Fruit fly (Drosophila melanogaster): Measurements from ENCODE around the gene CG17292.

CG17292 gene

DNA sequence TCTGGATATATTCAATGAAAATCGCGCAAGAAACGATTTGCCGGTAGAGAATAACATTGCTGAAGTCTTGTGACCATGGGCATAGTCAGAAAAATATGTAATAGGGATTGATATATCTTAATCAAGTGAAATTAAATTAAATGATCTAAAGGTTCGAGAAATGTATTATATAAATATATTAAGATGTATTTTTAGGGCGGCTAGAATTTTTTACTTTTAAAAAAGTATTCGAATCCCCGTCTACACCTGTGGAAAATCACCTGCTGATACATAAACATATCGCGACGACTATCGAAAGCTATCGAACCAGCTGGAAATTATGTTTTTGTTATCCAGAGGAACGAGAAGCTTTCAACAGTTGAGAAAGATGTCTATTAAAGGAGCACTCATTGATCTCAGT lies 6.5 kb downstream of the CG17292 start, which contains the start of the genes CG13390 and CG17294 (continued):
- peak; percentile 99 for TF ChIP-seq dimm (GFP tag; IDR thresholded peaks at IDR 0.05)
- peak; percentile 97 for TF ChIP-seq gro (GFP tag; optimal IDR thresholded peaks at IDR 0.05)
- peak; percentile 99 for TF ChIP-seq bowl (GFP tag; IDR thresholded peaks at IDR 0.05)
- peak; percentile 99 for TF ChIP-seq kah (GFP tag; optimal IDR thresholded peaks at IDR 0.05)
- peak; percentile 99 for TF ChIP-seq Chrac-16 (GFP tag; optimal IDR thresholded peaks at IDR 0.05)
- TF ChIP-seq Vsx1 (GFP tag; optimal IDR thresholded peaks at IDR 0.05), result peak; percentile 98
- peak; percentile 92 for TF ChIP-seq Atf3 (GFP tag; optimal IDR thresholded peaks at IDR 0.05)
- peak; percentile 100 for TF ChIP-seq CG3281 (GFP tag; optimal IDR thresholded peaks at IDR 0.05)
- peak; percentile 100 for TF ChIP-seq dmrt99B (tag; optimal IDR thresholded peaks at IDR 0.05)
- peak; percentile 99 for TF ChIP-seq CG15601 (tag; optimal IDR thresholded peaks at IDR 0.05)
- TF ChIP-seq ken (GFP tag; IDR thresholded peaks at IDR 0.05), result peak; percentile 99
- TF ChIP-seq Deaf1 (tag; optimal IDR thresholded peaks at IDR 0.05), result peak; percentile 92
- TF ChIP-seq CTCF (GFP tag; optimal IDR thresholded peaks at IDR 0.05), result peak; percentile 79
- peak; percentile 100 for TF ChIP-seq H15 (GFP tag; IDR thresholded peaks at IDR 0.05)
- TF ChIP-seq CG31441 (GFP tag; IDR thresholded peaks at IDR 0.05), result peak; percentile 100
- TF ChIP-seq disco-r (GFP tag; optimal IDR thresholded peaks at IDR 0.05), result peak; percentile 87
- TF ChIP-seq luna (GFP tag; optimal IDR thresholded peaks at IDR 0.05), result peak; percentile 86
- peak; percentile 99 for TF ChIP-seq corto (GFP tag; optimal IDR thresholded peaks at IDR 0.05)
- TF ChIP-seq CG9727 (GFP tag; optimal IDR thresholded peaks at IDR 0.05), result peak; percentile 99
- TF ChIP-seq Hr3 (GFP tag; optimal IDR thresholded peaks at IDR 0.05), result peak; percentile 99
- TF ChIP-seq yki (optimal IDR thresholded peaks at IDR 0.05), result no peak
- peak; percentile 99 for TF ChIP-seq tin (GFP tag; optimal IDR thresholded peaks at IDR 0.05)
- peak; percentile 99 for TF ChIP-seq wor (GFP tag; IDR thresholded peaks at IDR 0.05)
- peak; percentile 100 for TF ChIP-seq CG7372 (GFP tag; IDR thresholded peaks at IDR 0.05)
- peak; percentile 70 for TF ChIP-seq NC2α (GFP tag; optimal IDR thresholded peaks at IDR 0.05)
- peak; percentile 96 for TF ChIP-seq ssp (GFP tag; IDR thresholded peaks at IDR 0.05)
- peak; percentile 100 for TF ChIP-seq Atf6 (GFP tag; IDR thresholded peaks at IDR 0.05)
- peak; percentile 96 to 100 for TF ChIP-seq dpn (GFP tag; optimal IDR thresholded peaks at IDR 0.05)
- TF ChIP-seq CG10147 (GFP tag; optimal IDR thresholded peaks at IDR 0.05), result peak; percentile 99
- peak in 1 of 2 experiments; percentile 87 for TF ChIP-seq insv (GFP tag; optimal IDR thresholded peaks at IDR 0.05)
- peak; percentile 100 for TF ChIP-seq CG7839 (tag; optimal IDR thresholded peaks at IDR 0.05)
- TF ChIP-seq zen (tag; optimal IDR thresholded peaks at IDR 0.05), result peak; percentile 99
- peak; percentile 89 for TF ChIP-seq fd102C (GFP tag; optimal IDR thresholded peaks at IDR 0.05)
- peak; percentile 63 for TF ChIP-seq pzg (GFP tag; optimal IDR thresholded peaks at IDR 0.05)
- TF ChIP-seq Dek (tag; optimal IDR thresholded peaks at IDR 0.05), result peak; percentile 100
- peak; percentile 99 for TF ChIP-seq CG11093 (GFP tag; IDR thresholded peaks at IDR 0.05)
- peak; percentile 100 for TF ChIP-seq Fer3 (tag; optimal IDR thresholded peaks at IDR 0.05)
- TF ChIP-seq CG3407 (GFP tag; optimal IDR thresholded peaks at IDR 0.05), result peak; percentile 97
- peak; percentile 99 for TF ChIP-seq CG2889 (GFP tag; IDR thresholded peaks at IDR 0.05)
- TF ChIP-seq CG8290 (GFP tag; optimal IDR thresholded peaks at IDR 0.05), result peak; percentile 98
- peak; percentile 96 to 98 for TF ChIP-seq CG8290 (tag; optimal IDR thresholded peaks at IDR 0.05)
- no peak for TF ChIP-seq HLHmδ (GFP tag; optimal IDR thresholded peaks at IDR 0.05)
- TF ChIP-seq CG4424 (GFP tag; optimal IDR thresholded peaks at IDR 0.05), result peak; percentile 99
- peak; percentile 99 for TF ChIP-seq CG12769 (tag; optimal IDR thresholded peaks at IDR 0.05)
- TF ChIP-seq CG9609 (GFP tag; optimal IDR thresholded peaks at IDR 0.05), result peak; percentile 91
- TF ChIP-seq unc-4 (GFP tag; IDR thresholded peaks at IDR 0.05; ENCODE audit: partially characterized antibody), result peak; percentile 88
- TF ChIP-seq CG17612 (GFP tag; IDR thresholded peaks at IDR 0.05), result peak; percentile 99
- TF ChIP-seq aop (GFP tag; IDR thresholded peaks at IDR 0.05), result peak; percentile 97
- TF ChIP-seq CG1792 (GFP tag; optimal IDR thresholded peaks at IDR 0.05), result peak; percentile 77
- peak; percentile 99 for TF ChIP-seq phol (tag; optimal IDR thresholded peaks at IDR 0.05)
- TF ChIP-seq CG11723 (GFP tag; optimal IDR thresholded peaks at IDR 0.05), result peak; percentile 99
- peak; percentile 81 for TF ChIP-seq CG4282 (GFP tag; optimal IDR thresholded peaks at IDR 0.05)
- peak; percentile 2 for TF ChIP-seq CG1832 (GFP tag; optimal IDR thresholded peaks at IDR 0.05)
